Worm (Caenorhabditis elegans): ENCODE results near the gene ubh-1.

Gene ubh-1

DNA sequence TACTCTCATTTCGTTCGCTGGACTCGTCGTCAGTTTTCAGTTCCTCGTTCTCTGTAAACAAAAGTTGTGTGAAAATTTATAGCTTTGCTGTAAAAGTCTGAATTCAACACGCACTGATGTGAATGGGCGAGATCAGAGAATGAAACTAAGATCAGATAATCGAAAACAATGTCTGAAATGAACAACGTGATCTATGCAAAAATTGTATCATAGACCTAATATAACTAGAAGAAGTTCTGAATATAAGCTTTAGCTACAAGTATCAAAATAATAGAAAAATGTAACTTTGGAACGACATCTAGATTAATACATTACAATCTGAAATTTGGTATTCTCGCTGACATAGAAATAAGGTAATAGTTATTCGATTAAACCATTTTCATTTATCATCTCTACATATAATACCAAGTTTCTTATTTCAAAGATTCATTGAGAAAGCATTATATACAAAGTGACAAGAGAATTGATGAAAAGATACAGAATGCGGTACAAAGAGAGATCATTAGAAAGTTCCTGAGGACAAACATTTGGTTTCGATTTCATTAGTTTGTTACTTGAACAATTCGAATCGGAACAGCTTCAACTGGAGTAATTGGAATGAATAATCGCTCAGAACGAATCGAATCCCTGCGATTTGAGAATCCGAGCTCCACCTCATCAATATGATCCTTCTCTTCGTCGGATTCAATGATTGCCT is 6.9 kb downstream of the ubh-1 start, which contains the start of gene moc-2:
Gene moc-2, minus strand, starts transcription at position 51 of the 697 bp plus-strand sequence.
- no peak for TF ChIP-seq unc-62 (GFP tag; optimal IDR thresholded peaks at IDR 0.05)

DNA sequence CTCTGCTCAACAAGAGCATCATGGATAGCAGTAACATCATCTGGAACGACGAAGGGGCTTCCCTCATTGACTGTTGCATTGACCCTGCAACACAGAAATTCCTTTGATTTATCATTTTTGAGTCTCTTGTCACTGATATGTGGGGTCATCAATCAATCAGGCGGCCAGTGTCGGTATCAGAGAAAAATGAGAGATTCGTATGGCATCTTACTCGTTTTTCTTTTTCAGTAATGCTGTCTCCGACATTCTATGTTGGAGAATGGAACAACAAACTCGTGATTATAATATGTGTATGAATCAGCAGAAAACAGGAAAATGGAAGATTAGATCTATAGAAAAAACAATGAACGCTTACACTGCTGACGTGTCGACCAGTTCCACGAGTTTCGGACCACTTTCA is 8.1 kb downstream of the ubh-1 start:
- TF ChIP-seq unc-62 (GFP tag; optimal IDR thresholded peaks at IDR 0.05) = no peak

DNA sequence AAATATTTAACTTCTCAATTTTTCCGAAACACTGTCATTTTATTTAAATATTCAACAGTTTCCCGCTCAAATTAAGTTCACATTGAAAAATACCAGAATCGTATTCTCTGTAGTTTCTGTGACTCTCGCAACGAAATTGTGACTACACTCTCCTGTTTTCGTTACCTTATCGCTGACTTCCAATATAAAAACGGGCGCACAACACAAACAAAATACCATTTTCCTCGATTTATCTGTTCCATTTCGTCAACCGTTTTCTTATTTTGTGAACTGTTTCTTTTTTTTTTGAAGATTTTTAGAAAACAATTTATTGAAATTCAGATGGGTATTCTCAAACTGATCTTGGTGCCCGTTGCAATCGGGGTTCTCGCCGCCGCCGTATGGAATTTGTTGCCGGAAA is 12.3 kb downstream of the ubh-1 start, which contains the start of gene W01A11.1:
Gene W01A11.1, plus strand, starts transcription at position 322 of the 400 bp plus-strand sequence.
- no peak for TF ChIP-seq unc-62 (GFP tag; optimal IDR thresholded peaks at IDR 0.05)

DNA sequence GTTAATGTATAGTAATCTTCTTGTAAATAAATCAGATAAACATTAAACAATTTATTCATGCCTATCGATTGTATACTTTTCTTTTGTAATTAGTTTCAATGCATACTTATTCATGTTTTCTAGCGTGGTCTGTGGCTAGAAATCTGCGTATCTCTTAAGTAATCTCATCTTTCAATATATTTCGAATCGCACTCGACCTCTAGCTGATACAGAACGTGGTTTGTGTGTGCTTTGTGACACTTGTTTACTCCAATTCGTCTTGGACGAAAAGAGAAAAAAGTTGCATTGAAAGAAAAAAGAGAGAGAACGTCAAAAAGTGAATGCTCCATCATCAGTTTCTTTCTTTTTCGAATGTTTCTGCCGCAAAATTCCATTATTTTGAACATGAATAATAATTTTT is 12.8 kb downstream of the ubh-1 start:
- TF ChIP-seq unc-62 (GFP tag; optimal IDR thresholded peaks at IDR 0.05) = no peak

DNA sequence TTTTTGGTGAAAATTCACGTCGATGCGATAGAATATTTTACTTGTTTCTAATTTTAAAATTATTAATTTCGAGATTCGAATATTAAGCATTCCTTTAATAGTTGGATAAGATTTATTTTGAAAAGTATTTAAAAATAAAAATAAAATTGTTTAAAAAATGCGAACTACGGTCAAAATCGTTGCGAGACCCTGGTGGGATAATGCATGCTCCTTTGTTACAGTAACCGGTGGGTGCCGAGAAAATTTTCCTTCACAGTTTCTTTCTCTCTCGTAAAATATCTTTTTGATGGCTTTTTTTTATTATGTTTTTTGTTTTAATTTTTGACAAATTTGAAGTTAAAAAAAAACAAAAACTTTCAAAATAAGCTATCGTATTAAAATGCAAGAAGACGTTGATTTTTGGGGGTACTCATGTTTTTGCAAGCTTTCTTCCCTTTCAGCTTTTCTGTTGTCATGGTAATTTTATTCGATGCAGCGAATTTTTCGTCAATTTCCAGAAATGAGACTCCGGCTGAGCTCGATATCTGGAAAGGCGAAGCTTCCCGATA is 14.5 kb downstream of the ubh-1 start, which contains the start of gene dgtr-1:
Gene dgtr-1, plus strand, starts transcription at position 498 of the 548 bp plus-strand sequence.
- TF ChIP-seq unc-62 (GFP tag; optimal IDR thresholded peaks at IDR 0.05) = no peak

DNA sequence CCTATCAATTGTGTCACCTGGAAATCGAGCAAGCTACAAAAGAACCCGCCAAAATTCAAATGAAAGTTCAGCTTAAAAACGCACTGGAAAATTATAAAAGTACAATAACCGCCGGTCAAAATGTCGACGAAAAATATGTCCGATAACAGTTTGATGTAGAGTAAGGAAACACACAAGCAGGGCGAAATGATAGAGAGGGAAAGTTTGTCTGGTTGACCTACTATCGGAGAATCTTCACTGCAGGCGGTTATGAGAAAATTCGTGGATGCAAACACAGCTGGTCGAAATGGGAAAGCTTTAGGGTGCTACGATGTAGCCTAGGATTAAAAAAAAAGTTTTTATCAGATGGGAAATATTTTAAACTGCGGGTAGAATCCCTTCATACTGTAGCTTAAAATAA is 15.9 kb downstream of the ubh-1 start:
- no peak for TF ChIP-seq unc-62 (GFP tag; optimal IDR thresholded peaks at IDR 0.05)

DNA sequence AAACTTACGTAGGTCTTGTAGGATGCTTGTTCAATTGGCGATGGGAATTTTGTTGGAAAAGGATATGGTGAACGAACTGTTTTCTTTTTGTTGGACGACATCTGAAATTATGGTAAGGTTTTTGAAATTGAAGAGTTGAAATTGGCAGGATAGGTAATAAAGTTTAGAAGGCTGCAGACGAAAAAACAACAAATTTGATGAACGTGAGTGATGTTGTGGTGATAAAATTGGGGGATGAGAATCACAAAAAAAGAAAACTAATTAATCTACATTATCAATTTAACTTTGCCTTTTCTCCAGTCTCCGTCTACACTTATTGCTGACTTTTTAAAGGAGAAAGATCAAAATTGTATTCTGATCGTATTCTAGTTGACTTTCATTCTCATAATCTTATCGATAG is 17.4 kb downstream of the ubh-1 start, which contains the start of gene cpt-6:
Gene cpt-6, minus strand, starts transcription at position 101 of the 400 bp plus-strand sequence.
- TF ChIP-seq unc-62 (GFP tag; optimal IDR thresholded peaks at IDR 0.05) = no peak

DNA sequence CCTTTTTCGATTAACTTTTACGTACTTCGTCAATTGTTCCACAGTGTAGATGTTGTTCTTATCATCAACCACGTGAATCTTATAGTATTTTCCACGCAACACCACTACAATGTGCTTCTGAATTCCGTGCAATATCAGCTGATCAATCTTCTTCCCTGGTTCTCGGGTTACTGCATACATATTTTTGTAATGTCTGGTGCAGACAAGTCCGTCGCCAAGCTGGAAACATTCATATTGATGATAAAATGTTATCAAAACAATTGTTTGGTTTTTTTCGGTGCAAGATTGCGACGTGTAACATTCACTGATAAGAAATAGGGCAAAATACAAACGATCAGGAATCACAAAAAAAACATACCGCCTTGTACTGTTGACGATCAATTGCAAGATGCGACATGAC is 18.7 kb downstream of the ubh-1 start:
- TF ChIP-seq unc-62 (GFP tag; optimal IDR thresholded peaks at IDR 0.05) = no peak

DNA sequence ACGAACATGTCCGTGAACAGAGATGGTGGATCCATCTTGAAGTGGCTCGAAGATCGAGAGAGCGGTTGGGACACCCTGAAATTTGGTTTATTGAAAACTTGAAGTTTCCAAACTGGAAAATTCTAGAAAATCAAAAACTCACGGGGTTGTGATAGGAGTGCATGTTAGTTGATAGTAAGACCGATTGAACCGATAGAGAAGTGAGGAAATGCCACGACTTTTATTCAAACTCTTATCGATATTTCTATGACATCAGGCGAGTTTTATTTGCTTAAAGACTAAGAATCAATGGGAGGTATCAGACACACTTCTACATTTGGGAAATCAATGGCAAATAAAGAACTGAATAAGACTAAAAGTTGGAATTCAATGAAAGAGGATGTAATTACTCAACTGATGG is 22.4 kb downstream of the ubh-1 start, which contains the start of gene lec-10:
Gene lec-10, minus strand, starts transcription at position 272 of the 400 bp plus-strand sequence.
- TF ChIP-seq unc-62 (GFP tag; optimal IDR thresholded peaks at IDR 0.05) = no peak

DNA sequence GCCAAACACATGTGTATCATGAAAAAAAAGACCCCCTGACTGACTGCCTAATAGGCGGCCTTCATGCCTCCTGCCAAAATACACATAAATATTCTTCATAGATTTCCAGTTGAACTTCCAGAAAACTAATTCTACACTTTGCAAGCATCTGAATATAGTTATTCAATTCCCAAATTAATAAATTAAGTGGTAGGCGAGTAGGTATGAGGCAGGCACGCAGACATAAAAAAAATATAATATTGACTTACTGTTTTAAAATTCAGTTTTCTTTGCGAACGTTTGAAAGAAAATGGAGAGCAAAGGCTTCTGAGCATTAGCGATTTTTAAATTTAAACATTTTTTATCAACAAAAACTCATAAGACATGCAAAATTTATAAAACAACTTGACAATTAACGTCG is 23.3 kb downstream of the ubh-1 start:
- TF ChIP-seq unc-62 (GFP tag; optimal IDR thresholded peaks at IDR 0.05) = no peak

DNA sequence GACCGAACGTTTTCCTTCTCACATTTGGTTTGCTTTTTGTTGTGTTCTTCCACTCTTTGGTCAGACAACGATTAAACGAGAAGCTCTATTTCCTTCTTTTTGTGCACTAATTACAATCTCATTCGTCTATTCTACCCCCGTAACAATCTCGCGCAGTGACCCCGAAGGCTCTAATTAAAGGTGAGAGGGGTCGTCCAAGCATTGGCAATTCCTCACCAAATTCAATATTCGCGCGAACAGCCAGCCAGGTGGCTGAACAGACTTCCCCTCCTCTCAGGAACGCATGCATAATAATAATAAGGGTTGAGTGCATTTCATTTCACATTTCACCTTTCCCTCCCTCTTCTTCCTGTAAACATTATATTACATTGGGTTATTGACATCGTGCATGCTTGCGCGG is 26.1 kb downstream of the ubh-1 start:
- TF ChIP-seq unc-62 (GFP tag; optimal IDR thresholded peaks at IDR 0.05) = no peak

DNA sequence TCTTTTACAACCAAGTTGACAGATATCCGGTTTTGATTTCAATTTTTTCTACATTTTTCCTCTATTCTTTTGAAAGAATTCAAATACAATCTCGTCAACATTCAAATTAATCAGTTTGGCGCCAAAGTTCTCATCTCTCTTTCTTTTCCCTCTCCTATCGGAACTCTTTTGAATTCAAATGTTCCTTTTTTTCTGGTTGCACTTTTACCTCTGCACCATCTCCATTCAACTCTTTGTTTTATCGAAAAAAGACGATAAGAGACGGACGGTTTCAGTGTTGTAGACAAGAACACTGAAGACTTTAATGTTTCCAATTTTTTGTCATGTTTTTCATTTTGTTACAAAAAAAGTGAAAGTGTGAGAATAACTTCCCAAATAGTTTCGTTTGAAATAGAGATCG is 35.2 kb downstream of the ubh-1 start:
- TF ChIP-seq unc-62 (GFP tag; optimal IDR thresholded peaks at IDR 0.05) = no peak

DNA sequence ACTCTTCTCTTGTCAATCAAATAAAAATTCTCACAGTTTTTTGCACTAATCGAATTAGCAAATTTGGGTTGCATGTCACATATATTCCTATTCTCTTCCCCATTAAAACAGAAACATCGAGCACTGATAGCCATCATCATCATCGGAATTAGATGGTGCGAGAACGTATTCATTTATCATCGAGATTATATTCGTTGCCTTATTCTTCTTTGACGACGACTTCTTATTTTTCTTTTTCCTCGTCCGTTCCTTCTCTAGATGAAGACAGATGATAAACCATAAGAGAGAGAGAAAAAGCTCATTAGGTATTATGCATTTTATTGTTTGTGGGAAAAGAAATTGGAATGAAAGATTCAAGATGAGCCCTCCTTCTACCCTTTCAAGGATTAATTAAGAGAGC is 40.0 kb downstream of the ubh-1 start:
- no peak for TF ChIP-seq unc-62 (GFP tag; optimal IDR thresholded peaks at IDR 0.05)

DNA sequence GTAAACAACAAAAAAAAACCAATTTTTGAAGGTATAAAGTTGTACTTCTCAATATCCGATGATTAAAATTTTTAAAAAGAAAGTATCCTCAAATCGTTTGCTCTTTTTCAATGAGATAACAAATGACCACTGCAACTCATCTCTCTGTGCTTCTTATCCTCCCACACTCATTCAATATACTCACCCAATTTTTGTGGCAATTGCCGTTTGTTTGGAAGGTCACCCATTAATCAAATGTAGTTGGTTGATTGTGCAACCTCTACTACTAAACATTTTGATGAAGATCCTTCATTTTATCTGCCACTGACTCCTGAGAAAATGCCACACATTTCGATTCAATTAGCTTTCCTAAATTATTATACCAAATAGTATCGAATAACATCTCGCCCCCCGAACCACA is 43.5 kb downstream of the ubh-1 start:
- TF ChIP-seq unc-62 (GFP tag; optimal IDR thresholded peaks at IDR 0.05) = no peak

DNA sequence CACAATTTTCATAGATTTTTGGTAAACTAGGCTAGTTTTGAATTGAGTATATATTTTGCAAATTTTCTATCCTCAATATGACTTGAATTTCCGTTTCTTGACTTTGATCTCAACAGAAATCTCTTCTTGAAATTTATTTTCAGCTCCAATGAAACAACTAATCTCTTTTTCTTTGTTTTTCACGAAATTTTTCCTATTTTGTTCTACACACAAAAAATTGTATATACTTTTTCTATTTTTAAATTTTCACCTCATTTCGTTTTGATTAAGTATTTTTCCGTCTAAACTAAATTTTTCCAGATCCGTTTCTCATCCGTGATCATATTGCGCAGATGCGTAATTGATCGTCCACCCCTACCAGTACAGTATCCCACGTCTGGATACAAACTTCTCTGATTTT is 46.4 kb downstream of the ubh-1 start, which contains the start of gene unc-83:
Gene unc-83, plus strand, starts transcription at position 301 of the 400 bp plus-strand sequence.
- TF ChIP-seq unc-62 (GFP tag; optimal IDR thresholded peaks at IDR 0.05) = no peak

DNA sequence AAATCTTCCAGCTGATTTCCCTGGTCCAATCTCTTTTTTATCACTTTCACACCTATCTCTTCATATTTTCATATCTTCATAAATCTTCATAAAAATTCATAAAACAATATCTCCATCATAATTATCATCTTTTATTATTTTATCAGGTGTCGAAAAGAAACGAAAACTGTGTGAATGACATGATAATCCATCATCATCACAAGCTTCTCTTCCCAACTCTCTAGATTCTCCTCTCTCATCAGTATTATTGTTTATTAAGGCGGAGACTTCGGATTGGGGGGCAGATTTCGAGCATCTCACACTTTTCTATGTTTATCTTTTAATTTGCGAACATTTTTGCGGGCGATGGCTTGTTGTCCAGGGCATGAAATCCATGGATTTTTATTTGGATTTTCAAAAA is 47.0 kb downstream of the ubh-1 start:
- no peak for TF ChIP-seq unc-62 (GFP tag; optimal IDR thresholded peaks at IDR 0.05)

DNA sequence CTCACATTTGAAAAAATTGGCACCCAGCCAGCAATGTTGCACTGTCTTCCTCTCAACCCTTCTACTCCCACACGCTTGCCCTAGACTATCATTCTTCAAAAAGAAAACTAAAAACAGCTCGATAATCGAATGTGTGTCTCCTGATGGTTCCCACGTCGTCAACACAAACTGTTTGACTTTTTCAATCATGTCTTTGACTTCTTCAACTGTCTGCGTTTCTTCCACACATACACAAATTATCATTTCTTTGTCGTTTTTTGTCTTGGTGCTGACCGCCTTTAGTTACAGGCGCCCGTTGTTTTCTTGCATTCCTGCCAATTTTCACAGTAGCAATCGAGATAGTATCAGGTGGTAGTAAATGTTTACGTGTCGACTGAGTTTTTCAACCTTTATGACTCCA is 48.6 kb downstream of the ubh-1 start:
- TF ChIP-seq unc-62 (GFP tag; optimal IDR thresholded peaks at IDR 0.05) = no peak
